Worm (Caenorhabditis elegans) whole organism, dauer: ENCODE results near the gene ZK1248.19.

Experiments used
- unc-62 ChIP-seq: sonication (generic microtip); optimal IDR thresholded peaks from 2 replicates; lab custom pipeline; 2017; ENCODE audit warnings: missing biosample characterization, missing genetic modification reagents, missing genetic modification characterization

The ZK1248.19 gene

ce11 chrII:5853261-5853660 lies 14.0 kb upstream of the ZK1248.19 start:
- TF ChIP-seq unc-62 (GFP tag; lab: Kevin White, UChicago), result no peak

ce11 chrII:5852007-5852406 lies 12.8 kb upstream of the ZK1248.19 start, which contains the start of gene H41C03.2:
TSS of gene H41C03.2 (minus strand) at chrII:5852107.
- TF ChIP-seq unc-62 (GFP tag; lab: Kevin White, UChicago), result no peak

ce11 chrII:5846181-5846580 lies 7.0 kb upstream of the ZK1248.19 start:
- no peak for TF ChIP-seq unc-62 (GFP tag; lab: Kevin White, UChicago)

ce11 chrII:5845441-5845840 lies 6.2 kb upstream of the ZK1248.19 start, which contains the start of the genes ZK1248.17 and H41C03.3:
TSS of gene ZK1248.17 (minus strand) at chrII:5845541.
TSS of gene H41C03.3 (plus strand) at chrII:5845777.
- TF ChIP-seq unc-62 (GFP tag; lab: Kevin White, UChicago), result no peak

ce11 chrII:5844694-5845129 lies 5.5 kb upstream of the ZK1248.19 start:
- TF ChIP-seq unc-62 (GFP tag; lab: Kevin White, UChicago), result peak; percentile 52

ce11 chrII:5841866-5842265 lies 2.7 kb upstream of the ZK1248.19 start, which contains the start of gene nep-25:
TSS of gene nep-25 (plus strand) at chrII:5842240.
- TF ChIP-seq unc-62 (GFP tag; lab: Kevin White, UChicago), result no peak

- no peak for TF ChIP-seq unc-62 (GFP tag; lab: Kevin White, UChicago)
Observed at ce11 chrII:5841053-5841547, 1.9 kb upstream of the ZK1248.19 start, which contains the start of gene lec-5. TSS of gene lec-5 (minus strand) at chrII:5841103.

- no peak for TF ChIP-seq unc-62 (GFP tag; lab: Kevin White, UChicago)
Observed at ce11 chrII:5838453-5838852, 761 bp downstream of the ZK1248.19 start, which contains the start of gene ZK1248.15. TSS of gene ZK1248.15 (minus strand) at chrII:5838553.

- TF ChIP-seq unc-62 (GFP tag; lab: Kevin White, UChicago), result no peak
Observed at ce11 chrII:5836153-5836719, 3.0 kb downstream of the ZK1248.19 start, which contains the start of gene fzo-1. TSS of gene fzo-1 (minus strand) at chrII:5836203.

ce11 chrII:5835146-5835545 lies 4.1 kb downstream of the ZK1248.19 start:
- TF ChIP-seq unc-62 (GFP tag; lab: Kevin White, UChicago), result no peak

ce11 chrII:5833136-5833535 lies 6.1 kb downstream of the ZK1248.19 start, which contains the start of gene gtap-1:
TSS of gene gtap-1 (minus strand) at chrII:5833236.
- no peak for TF ChIP-seq unc-62 (GFP tag; lab: Kevin White, UChicago)

ce11 chrII:5831373-5831772 lies 7.8 kb downstream of the ZK1248.19 start:
- no peak for TF ChIP-seq unc-62 (GFP tag; lab: Kevin White, UChicago)

ce11 chrII:5829940-5830424 lies 9.2 kb downstream of the ZK1248.19 start, which contains the start of gene col-74:
TSS of gene col-74 (plus strand) at chrII:5830374.
- TF ChIP-seq unc-62 (GFP tag; lab: Kevin White, UChicago), result no peak

ce11 chrII:5828486-5828885 lies 10.7 kb downstream of the ZK1248.19 start, which contains the start of gene ZK1248.11:
TSS of gene ZK1248.11 (minus strand) at chrII:5828586.
- TF ChIP-seq unc-62 (GFP tag; lab: Kevin White, UChicago), result no peak

- TF ChIP-seq unc-62 (GFP tag; lab: Kevin White, UChicago), result no peak
Observed at ce11 chrII:5827364-5827763, 11.8 kb downstream of the ZK1248.19 start, which contains the start of gene tbc-2. TSS of gene tbc-2 (minus strand) at chrII:5827443.

- TF ChIP-seq unc-62 (GFP tag; lab: Kevin White, UChicago), result no peak
Observed at ce11 chrII:5820282-5820762, 18.9 kb downstream of the ZK1248.19 start, which contains the start of gene ehs-1. TSS of gene ehs-1 (plus strand) at chrII:5820712.
